Worm (Caenorhabditis elegans): ENCODE results near the gene R07H5.11.
"Not testable (repeated sequence)": the region's sequence is repeated elsewhere in the genome, so short reads cannot be mapped to it uniquely, and the experiment has no call there.

DNA sequence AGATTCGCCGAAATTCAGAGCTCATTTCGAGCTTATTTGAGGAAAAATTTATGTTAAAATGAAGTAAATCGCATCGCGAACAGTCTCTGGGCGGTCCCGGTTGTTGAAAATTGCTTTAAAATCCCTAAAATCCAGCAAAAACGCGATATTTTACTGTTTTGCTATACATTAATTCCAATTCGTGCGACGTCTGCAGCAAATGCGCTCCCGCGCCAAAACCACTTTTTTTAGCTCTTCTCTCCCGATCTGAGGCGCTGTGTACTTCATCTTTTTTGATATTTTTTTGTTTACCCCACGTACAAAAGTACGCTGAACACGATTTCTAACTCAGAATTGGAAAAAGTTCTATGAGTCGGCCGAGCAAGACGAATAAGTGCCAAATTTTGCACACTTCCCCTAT, 3.6 kb upstream of the R07H5.11 start, which contains the start of gene R07H5.16:
- not testable (repeated sequence) for TF ChIP-seq zag-1 (tag; optimal IDR thresholded peaks at IDR 0.05); lsy-2 (tag; optimal IDR thresholded peaks at IDR 0.05); sox-4 (tag; optimal IDR thresholded peaks at IDR 0.05); unc-86 (tag; optimal IDR thresholded peaks at IDR 0.05); alr-1 (tag; optimal IDR thresholded peaks at IDR 0.05; ENCODE audit: borderline replicate concordance); elt-3 (tag; optimal IDR thresholded peaks at IDR 0.05); nhr-237 (tag; optimal IDR thresholded peaks at IDR 0.05); hlh-4 (tag; optimal IDR thresholded peaks at IDR 0.05); ztf-4 (tag; optimal IDR thresholded peaks at IDR 0.05); egl-27 (tag; optimal IDR thresholded peaks at IDR 0.05); unc-62 (GFP tag; optimal IDR thresholded peaks at IDR 0.05)
